Fruit fly (Drosophila melanogaster): ENCODE results near the gene CG13875.
A peak's percentile ranks its signal among the peaks of the same experiment; 100 is the strongest.

CG13875 gene

DNA sequence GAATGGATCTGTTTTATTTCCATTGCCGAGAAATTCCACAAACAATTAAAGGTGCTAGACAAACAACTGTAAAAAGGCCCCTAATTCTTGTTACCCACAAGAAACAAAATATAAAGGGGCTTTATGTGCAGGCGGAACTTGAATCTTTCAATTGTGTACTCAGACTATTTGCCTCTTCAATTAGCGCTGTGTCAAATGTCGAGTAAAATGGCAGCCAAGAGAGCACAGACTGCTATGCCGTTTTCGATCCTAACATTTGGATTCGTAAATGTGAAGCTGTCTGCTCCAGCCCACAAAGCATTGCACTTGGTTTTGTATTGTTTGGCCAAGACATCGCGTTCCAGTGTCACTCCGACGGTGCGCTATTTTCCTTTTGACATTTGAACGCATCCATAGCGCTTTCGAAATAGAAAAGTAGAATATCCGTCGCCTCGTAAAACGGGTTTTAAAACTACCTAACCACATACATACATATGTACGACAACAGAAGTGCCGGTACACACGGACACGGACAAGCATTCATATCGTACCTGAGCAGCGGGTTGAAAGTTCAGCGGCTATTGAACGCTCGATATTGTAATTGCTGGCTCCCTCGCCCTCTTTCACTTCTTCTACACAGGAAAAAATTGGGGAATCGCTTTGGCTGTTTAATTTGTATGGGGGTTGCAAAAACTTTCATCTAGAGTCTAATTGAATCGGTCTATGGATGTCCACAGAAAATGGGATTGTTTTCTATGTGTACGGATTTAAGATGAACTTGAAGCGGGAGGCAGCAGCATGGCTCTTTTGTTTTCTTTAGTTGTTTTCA is 13.5 kb upstream of the CG13875 start (continued):
- TF ChIP-seq hb (GFP tag; IDR thresholded peaks at IDR 0.05; ENCODE audit: partially characterized antibody) (no peak), gro (GFP tag; optimal IDR thresholded peaks at IDR 0.05) (no peak), E2f2 (GFP tag; IDR thresholded peaks at IDR 0.05) (0 out of 2 replicates have a peak, but pooled peaks have one; percentile 17), CG8478 (optimal IDR thresholded peaks at IDR 0.05) (no peak), CG7928 (GFP tag; optimal IDR thresholded peaks at IDR 0.05) (no peak), unc-4 (GFP tag; IDR thresholded peaks at IDR 0.05; ENCODE audit: partially characterized antibody) (no peak), row (GFP tag; IDR thresholded peaks at IDR 0.05) (0 out of 3 replicates have a peak, but pooled peaks have one; percentile 24), CG3407 (GFP tag; optimal IDR thresholded peaks at IDR 0.05) (no peak), ATbp (GFP tag; optimal IDR thresholded peaks at IDR 0.05) (peak; percentile 1), ranshi (GFP tag; IDR thresholded peaks at IDR 0.05) (no peak), dm (GFP tag; optimal IDR thresholded peaks at IDR 0.05) (no peak), CG1647 (GFP tag; optimal IDR thresholded peaks at IDR 0.05) (no peak), dmrt11E (tag; optimal IDR thresholded peaks at IDR 0.05) (peak; percentile 41), kni (GFP tag; optimal IDR thresholded peaks at IDR 0.05) (peak; percentile 85), CG1529 (GFP tag; optimal IDR thresholded peaks at IDR 0.05) (no peak), CTCF (GFP tag; optimal IDR thresholded peaks at IDR 0.05) (peak; percentile 58), gem (tag; optimal IDR thresholded peaks at IDR 0.05) (peak; percentile 52), CG9932 (GFP tag; IDR thresholded peaks at IDR 0.05) (no peak), CG15696 (tag; optimal IDR thresholded peaks at IDR 0.05) (no peak), Bdp1 (GFP tag; optimal IDR thresholded peaks at IDR 0.05) (no peak), CG9817 (tag; optimal IDR thresholded peaks at IDR 0.05) (no peak), CG1792 (GFP tag; optimal IDR thresholded peaks at IDR 0.05) (no peak), dysf (GFP tag; IDR thresholded peaks at IDR 0.05) (no peak), Xrp1 (GFP tag; IDR thresholded peaks at IDR 0.05) (peak; percentile 52), pnt (GFP tag; optimal IDR thresholded peaks at IDR 0.05) (no peak), CG2129 (GFP tag; IDR thresholded peaks at IDR 0.05; ENCODE audit: partially characterized antibody) (no peak), HLHmδ (GFP tag; optimal IDR thresholded peaks at IDR 0.05) (no peak), CG6254 (GFP tag; optimal IDR thresholded peaks at IDR 0.05) (peak; percentile 2), CG10431 (GFP tag; optimal IDR thresholded peaks at IDR 0.05) (no peak), CrebB (tag; optimal IDR thresholded peaks at IDR 0.05) (no peak), CG16863 (GFP tag; optimal IDR thresholded peaks at IDR 0.05) (no peak), CG1832 (GFP tag; optimal IDR thresholded peaks at IDR 0.05) (no peak), z (GFP tag; IDR thresholded peaks at IDR 0.05) (no peak), ewg (GFP tag; optimal IDR thresholded peaks at IDR 0.05) (no peak), tio (GFP tag; optimal IDR thresholded peaks at IDR 0.05) (no peak), CG6175 (GFP tag; IDR thresholded peaks at IDR 0.05) (no peak), CG32767 (GFP tag; IDR thresholded peaks at IDR 0.05) (no peak), tll (GFP tag; optimal IDR thresholded peaks at IDR 0.05) (no peak), Blimp-1 (GFP tag; optimal IDR thresholded peaks at IDR 0.05) (peak; percentile 51), CG33213 (GFP tag; optimal IDR thresholded peaks at IDR 0.05) (no peak), MTF-1 (GFP tag; optimal IDR thresholded peaks at IDR 0.05; ENCODE audit: borderline replicate concordance) (no peak), HHEX (GFP tag; optimal IDR thresholded peaks at IDR 0.05) (no peak), bab2 (GFP tag; optimal IDR thresholded peaks at IDR 0.05) (no peak), wor (GFP tag; IDR thresholded peaks at IDR 0.05) (no peak), crc (GFP tag; optimal IDR thresholded peaks at IDR 0.05) (no peak), CG34224 (GFP tag; IDR thresholded peaks at IDR 0.05; ENCODE audit: partially characterized antibody) (no peak), Bgb (GFP tag; IDR thresholded peaks at IDR 0.05; ENCODE audit: partially characterized antibody) (no peak), chinmo (GFP tag; IDR thresholded peaks at IDR 0.05; ENCODE audit: partially characterized antibody) (0 out of 4 replicates have a peak, but pooled peaks have one; percentile 19), Mad (GFP tag; optimal IDR thresholded peaks at IDR 0.05) (no peak)

All from whole organism, embryonic.